Fruit fly (Drosophila melanogaster) whole organism, adult: ENCODE data around the gene Doc1.
A peak's percentile ranks its signal among the peaks of the same experiment; 100 is the strongest.

ENCODE experiments used
- CG11617 ChIP-seq: fragments of 200-800 bp; sonication (Bioruptor generic); optimal IDR thresholded peaks from 2 replicates; lab custom pipeline; 2017; ENCODE audit warnings: mild to moderate bottlenecking, missing biosample characterization, missing genetic modification reagents, missing genetic modification characterization
- CG12768 ChIP-seq: fragments of 200-800 bp; sonication (Bioruptor generic); optimal IDR thresholded peaks from 2 replicates; lab custom pipeline; 2017; ENCODE audit warnings: missing biosample characterization, missing genetic modification characterization, mild to moderate bottlenecking, moderate library complexity, missing genetic modification reagents
- CG14711 ChIP-seq: fragments of 200-800 bp; sonication (Bioruptor generic); optimal IDR thresholded peaks from 2 replicates; lab custom pipeline; 2018; ENCODE audit warnings: missing biosample characterization, mild to moderate bottlenecking, missing genetic modification characterization, moderate library complexity
- CG1620 ChIP-seq: fragments of 200-800 bp; sonication (Bioruptor generic); optimal IDR thresholded peaks from 2 replicates; lab custom pipeline; 2016; ENCODE audit warnings: missing biosample characterization, missing genetic modification characterization
- CG33017 ChIP-seq: fragments of 200-800 bp; sonication (Bioruptor generic); optimal IDR thresholded peaks from 2 replicates; lab custom pipeline; 2018; ENCODE audit warnings: missing biosample characterization, mild to moderate bottlenecking, missing genetic modification characterization, moderate library complexity
- CG5204 ChIP-seq: fragments of 200-800 bp; sonication (Bioruptor generic); optimal IDR thresholded peaks from 2 replicates; lab custom pipeline; 2016; ENCODE audit warnings: missing biosample characterization, missing genetic modification characterization
- CG7045 ChIP-seq: fragments of 200-800 bp; sonication (Bioruptor generic); optimal IDR thresholded peaks from 2 replicates; lab custom pipeline; 2017; ENCODE audit warnings: missing biosample characterization, mild to moderate bottlenecking, missing genetic modification characterization
- CG7101 ChIP-seq: fragments of 200-800 bp; sonication (Bioruptor generic); optimal IDR thresholded peaks from 2 replicates; lab custom pipeline; 2018; ENCODE audit warnings: missing biosample characterization, mild to moderate bottlenecking, missing genetic modification characterization, moderate library complexity
- Clk ChIP-seq: fragments of 200-800 bp; sonication (Bioruptor generic); optimal IDR thresholded peaks from 2 replicates; lab custom pipeline; 2017; ENCODE audit warnings: missing biosample characterization, missing genetic modification characterization
- Crg-1 ChIP-seq: fragments of 200-800 bp; sonication (Bioruptor generic); optimal IDR thresholded peaks from 2 replicates; lab custom pipeline; 2016; ENCODE audit warnings: missing biosample characterization, missing genetic modification characterization
- Hr96 ChIP-seq: fragments of 200-800 bp; sonication (Bioruptor generic); optimal IDR thresholded peaks from 2 replicates; lab custom pipeline; 2016; ENCODE audit warnings: missing biosample characterization, missing genetic modification characterization
- Mnt ChIP-seq: fragments of 200-800 bp; sonication (Bioruptor generic); optimal IDR thresholded peaks from 2 replicates; lab custom pipeline; 2016; ENCODE audit warnings: missing biosample characterization, mild to moderate bottlenecking, missing genetic modification characterization
- bab1 ChIP-seq: fragments of 200-800 bp; sonication (Bioruptor generic); optimal IDR thresholded peaks from 3 replicates; lab custom pipeline; 2019; ENCODE audit warnings: missing biosample characterization, mild to moderate bottlenecking, missing genetic modification characterization, moderate library complexity
- cic ChIP-seq: fragments of 200-800 bp; sonication (Bioruptor generic); optimal IDR thresholded peaks from 2 replicates; lab custom pipeline; 2017; ENCODE audit warnings: missing biosample characterization, mild to moderate bottlenecking, missing genetic modification characterization, moderate library complexity
- cnc ChIP-seq, 2 experiments: fragments of >200 bp; optimal IDR thresholded peaks; 2 replicates each; lab custom pipeline; 2017
- kay ChIP-seq: fragments of 200-800 bp; sonication (Bioruptor generic); peaks from one replicate; lab custom pipeline; 2016; ENCODE audit warnings: missing biosample characterization, missing genetic modification characterization, borderline replicate concordance
- ovo ChIP-seq: fragments of 200-800 bp; sonication (Bioruptor generic); optimal IDR thresholded peaks from 2 replicates; lab custom pipeline; 2016; ENCODE audit warnings: missing biosample characterization, missing genetic modification characterization
- pad ChIP-seq: fragments of 200-800 bp; sonication (Bioruptor generic); optimal IDR thresholded peaks from 3 replicates; lab custom pipeline; 2017; ENCODE audit warnings: missing biosample characterization, missing genetic modification characterization, mild to moderate bottlenecking, moderate library complexity, missing genetic modification reagents
- tj ChIP-seq: fragments of 200-800 bp; sonication (Bioruptor generic); optimal IDR thresholded peaks from 3 replicates; lab custom pipeline; 2017; ENCODE audit warnings: missing biosample characterization, mild to moderate bottlenecking, missing genetic modification characterization, moderate library complexity
- toe ChIP-seq: fragments of 200-800 bp; sonication (Bioruptor generic); optimal IDR thresholded peaks from 2 replicates; lab custom pipeline; 2016; ENCODE audit warnings: missing biosample characterization, missing genetic modification characterization

Gene Doc1

dm6 chr3L:9072062-9072730 is 31.0 kb downstream of the Doc1 start:
- TF ChIP-seq pad (GFP tag; lab: Kevin White, UChicago) = peak; percentile 91
- no peak for TF ChIP-seq bab1 (GFP tag; lab: Kevin White, UChicago)
- peak; percentile 25 for TF ChIP-seq CG7045 (GFP tag; lab: Kevin White, UChicago)
- TF ChIP-seq CG1620 = no peak
- TF ChIP-seq Hr96 (GFP tag; lab: Kevin White, UChicago) = peak; percentile 51
- peak; percentile 48 for TF ChIP-seq Mnt
- no peak for TF ChIP-seq tj (GFP tag; lab: Kevin White, UChicago)
- peak; percentile 42 for TF ChIP-seq ovo (GFP tag; lab: Kevin White, UChicago)
- peak; percentile 48 for TF ChIP-seq CG12768
- TF ChIP-seq CG14711 (tag; lab: Kevin White, UChicago) = no peak
- no peak for TF ChIP-seq CG5204 (GFP tag; lab: Kevin White, UChicago)
- TF ChIP-seq Crg-1 (GFP tag; lab: Kevin White, UChicago) = no peak
- TF ChIP-seq Clk (GFP tag; lab: Kevin White, UChicago) = no peak
- peak; percentile 45 for TF ChIP-seq cic (GFP tag; lab: Kevin White, UChicago)
- no peak for TF ChIP-seq cnc (optimal IDR thresholded peaks at IDR 0.05; lab: Kevin White, UChicago)
- peak; percentile 61 for TF ChIP-seq CG11617 (GFP tag; lab: Kevin White, UChicago)
- peak; percentile 92 for TF ChIP-seq kay
- peak; percentile 11 for TF ChIP-seq CG7101 (tag; lab: Kevin White, UChicago)
- TF ChIP-seq toe = peak; percentile 18
- TF ChIP-seq CG33017 (tag; lab: Kevin White, UChicago) = peak; percentile 38

- peak; percentile 76 for TF ChIP-seq Hr96 (GFP tag; lab: Kevin White, UChicago)
- peak; percentile 4 for TF ChIP-seq Mnt
- TF ChIP-seq Clk (GFP tag; lab: Kevin White, UChicago) = peak; percentile 45
- peak; percentile 66 for TF ChIP-seq Crg-1 (GFP tag; lab: Kevin White, UChicago)
- TF ChIP-seq CG7045 (GFP tag; lab: Kevin White, UChicago) = peak; percentile 74
- TF ChIP-seq CG11617 (GFP tag; lab: Kevin White, UChicago) = peak; percentile 46
- no peak for TF ChIP-seq cnc (optimal IDR thresholded peaks at IDR 0.05; lab: Kevin White, UChicago)
- no peak for TF ChIP-seq bab1 (GFP tag; lab: Kevin White, UChicago)
- peak; percentile 63 for TF ChIP-seq CG5204 (GFP tag; lab: Kevin White, UChicago)
- peak; percentile 56 for TF ChIP-seq CG7101 (tag; lab: Kevin White, UChicago)
- TF ChIP-seq tj (GFP tag; lab: Kevin White, UChicago) = peak; percentile 32
- peak; percentile 28 for TF ChIP-seq toe
- TF ChIP-seq CG12768 = peak; percentile 46
- peak; percentile 26 for TF ChIP-seq ovo (GFP tag; lab: Kevin White, UChicago)
- peak; percentile 57 for TF ChIP-seq cic (GFP tag; lab: Kevin White, UChicago)
- no peak for TF ChIP-seq kay
- no peak for TF ChIP-seq CG33017 (tag; lab: Kevin White, UChicago)
- TF ChIP-seq pad (GFP tag; lab: Kevin White, UChicago) = no peak
- peak; percentile 62 for TF ChIP-seq CG14711 (tag; lab: Kevin White, UChicago)
- peak; percentile 73 for TF ChIP-seq CG1620
Observed at dm6 chr3L:9072731-9073385, 31.7 kb downstream of the Doc1 start, which contains the start of the genes CG4911 and CG4942. Gene CG4911 (minus strand): TSS chr3L:9072731. Gene CG4942 (plus strand): TSS chr3L:9073105.

- TF ChIP-seq CG7101 (tag; lab: Kevin White, UChicago) = no peak
- TF ChIP-seq Clk (GFP tag; lab: Kevin White, UChicago) = no peak
- no peak for TF ChIP-seq CG5204 (GFP tag; lab: Kevin White, UChicago)
- no peak for TF ChIP-seq Crg-1 (GFP tag; lab: Kevin White, UChicago)
- TF ChIP-seq CG12768 = no peak
- no peak for TF ChIP-seq CG7045 (GFP tag; lab: Kevin White, UChicago)
- peak; percentile 22 for TF ChIP-seq cic (GFP tag; lab: Kevin White, UChicago)
- TF ChIP-seq pad (GFP tag; lab: Kevin White, UChicago) = no peak
- TF ChIP-seq cnc (optimal IDR thresholded peaks at IDR 0.05; lab: Kevin White, UChicago) = no peak
- peak; percentile 85 for TF ChIP-seq kay
- no peak for TF ChIP-seq toe
- no peak for TF ChIP-seq CG33017 (tag; lab: Kevin White, UChicago)
- no peak for TF ChIP-seq tj (GFP tag; lab: Kevin White, UChicago)
- no peak for TF ChIP-seq bab1 (GFP tag; lab: Kevin White, UChicago)
- no peak for TF ChIP-seq CG11617 (GFP tag; lab: Kevin White, UChicago)
- TF ChIP-seq Hr96 (GFP tag; lab: Kevin White, UChicago) = no peak
- TF ChIP-seq ovo (GFP tag; lab: Kevin White, UChicago) = no peak
Observed at dm6 chr3L:9074285-9074684, 33.1 kb downstream of the Doc1 start, which contains the start of gene teq. Gene teq (plus strand): TSS chr3L:9074643.

dm6 chr3L:9074882-9075281 is 33.7 kb downstream of the Doc1 start:
- TF ChIP-seq pad (GFP tag; lab: Kevin White, UChicago) (no peak), CG11617 (GFP tag; lab: Kevin White, UChicago) (no peak), Hr96 (GFP tag; lab: Kevin White, UChicago) (no peak), CG14711 (tag; lab: Kevin White, UChicago) (no peak), tj (GFP tag; lab: Kevin White, UChicago) (no peak)
